Worm (Caenorhabditis elegans) whole organism, early embryonic: Measurements from ENCODE around the gene tmed-13.

Source experiments
- aly-1 ChIP-seq: sonication (generic microtip); optimal IDR thresholded peaks from 2 replicates; lab custom pipeline; 2016; ENCODE audit warnings: missing genetic modification characterization, missing compliant biosample characterization
- ama-1 ChIP-seq: fragments of 150-350 bp; optimal IDR thresholded peaks from 2 replicates; lab custom pipeline; 2014
- ceh-13 ChIP-seq: fragments of 200-800 bp; sonication (Bioruptor generic); optimal IDR thresholded peaks from 2 replicates; lab custom pipeline; 2018; ENCODE audit warnings: mild to moderate bottlenecking, missing genetic modification characterization, missing compliant biosample characterization
- ceh-36 ChIP-seq: sonication (generic microtip); optimal IDR thresholded peaks from 2 replicates; lab custom pipeline; 2016; ENCODE audit warnings: missing genetic modification characterization, inconsistent platforms, missing compliant biosample characterization
- flt-1 ChIP-seq: fragments of 200-800 bp; sonication (Bioruptor generic); IDR thresholded peaks from 2 replicates; pipeline ENCODE4 v1.3.6; 2022; ENCODE audit warnings: missing genetic modification characterization, missing compliant biosample characterization
- hnd-1 ChIP-seq: sonication (generic microtip); optimal IDR thresholded peaks from 2 replicates; lab custom pipeline; 2016; ENCODE audit warnings: missing genetic modification characterization, missing compliant biosample characterization
- pes-1 ChIP-seq: fragments of 200-800 bp; sonication (Bioruptor generic); IDR thresholded peaks from 2 replicates; pipeline ENCODE4 v1.3.6; 2022; ENCODE audit warnings: missing genetic modification reagents, missing genetic modification characterization, missing compliant biosample characterization
- sea-1 ChIP-seq: fragments of 200-800 bp; sonication (Bioruptor generic); conservative IDR thresholded peaks from 2 replicates; pipeline ENCODE4 v1.3.6; 2022; ENCODE audit warnings: missing genetic modification characterization, missing compliant biosample characterization

DNA sequence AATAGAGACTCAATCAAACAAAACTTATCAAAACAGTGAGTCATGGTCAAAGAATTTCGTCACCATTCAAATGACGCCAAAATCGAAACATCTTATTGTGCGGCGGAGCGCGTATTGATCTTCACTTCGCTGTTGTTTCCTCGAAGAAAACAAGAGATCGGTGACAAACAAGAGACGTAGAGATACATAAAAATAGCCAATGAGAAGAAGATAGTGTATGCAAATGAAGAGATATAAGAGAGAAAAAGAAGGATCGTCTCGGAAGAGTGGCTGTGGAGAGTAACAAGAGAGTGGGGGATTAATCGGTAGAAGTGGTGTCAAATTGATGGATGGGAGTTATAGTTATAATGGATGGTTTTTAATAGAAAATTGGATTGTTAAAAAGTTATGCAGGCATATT lies 3.6 kb upstream of the tmed-13 start:
- no peak for TF ChIP-seq ama-1
- TF ChIP-seq ceh-13 (GFP tag; lab: Kevin White, UChicago), result no peak
- TF ChIP-seq flt-1 (GFP tag; lab: Robert Waterston, UW), result no peak
- no peak for TF ChIP-seq ceh-36 (tag; lab: Kevin White, UChicago)
- TF ChIP-seq aly-1 (tag; lab: Kevin White, UChicago), result no peak
- TF ChIP-seq sea-1, result no peak
- no peak for TF ChIP-seq pes-1 (GFP tag; lab: Robert Waterston, UW)
- TF ChIP-seq hnd-1 (tag; lab: Kevin White, UChicago), result no peak
